Worm (Caenorhabditis elegans) whole organism, young adult: ENCODE data around the gene lam-1.

ENCODE experiments used
- F10E7.11 ChIP-seq: sonication (generic microtip); optimal IDR thresholded peaks from 2 replicates; lab custom pipeline; 2017; ENCODE audit warnings: mild to moderate bottlenecking, missing genetic modification characterization, moderate library complexity, missing compliant biosample characterization
- Y56A3A.18 ChIP-seq: fragments of 200-800 bp; sonication (Bioruptor generic); IDR thresholded peaks from 2 replicates; pipeline ENCODE4 v1.3.6; 2022; ENCODE audit warnings: missing genetic modification reagents, missing genetic modification characterization, missing compliant biosample characterization
- chd-7 ChIP-seq: sonication (generic microtip); optimal IDR thresholded peaks from 2 replicates; lab custom pipeline; 2016; ENCODE audit warnings: mild to moderate bottlenecking, missing genetic modification characterization, moderate library complexity, missing compliant biosample characterization
- snpc-3.4 ChIP-seq: sonication (generic microtip); optimal IDR thresholded peaks from 2 replicates; lab custom pipeline; 2017; ENCODE audit warnings: missing genetic modification characterization, mild to moderate bottlenecking, missing compliant biosample characterization, antibody characterized with exemption, moderate library complexity, missing genotype, missing genetic modification reagents
- unc-130 ChIP-seq: sonication (generic microtip); optimal IDR thresholded peaks from 2 replicates; lab custom pipeline; 2016; ENCODE audit warnings: missing genetic modification reagents, missing genetic modification characterization, missing compliant biosample characterization

DNA sequence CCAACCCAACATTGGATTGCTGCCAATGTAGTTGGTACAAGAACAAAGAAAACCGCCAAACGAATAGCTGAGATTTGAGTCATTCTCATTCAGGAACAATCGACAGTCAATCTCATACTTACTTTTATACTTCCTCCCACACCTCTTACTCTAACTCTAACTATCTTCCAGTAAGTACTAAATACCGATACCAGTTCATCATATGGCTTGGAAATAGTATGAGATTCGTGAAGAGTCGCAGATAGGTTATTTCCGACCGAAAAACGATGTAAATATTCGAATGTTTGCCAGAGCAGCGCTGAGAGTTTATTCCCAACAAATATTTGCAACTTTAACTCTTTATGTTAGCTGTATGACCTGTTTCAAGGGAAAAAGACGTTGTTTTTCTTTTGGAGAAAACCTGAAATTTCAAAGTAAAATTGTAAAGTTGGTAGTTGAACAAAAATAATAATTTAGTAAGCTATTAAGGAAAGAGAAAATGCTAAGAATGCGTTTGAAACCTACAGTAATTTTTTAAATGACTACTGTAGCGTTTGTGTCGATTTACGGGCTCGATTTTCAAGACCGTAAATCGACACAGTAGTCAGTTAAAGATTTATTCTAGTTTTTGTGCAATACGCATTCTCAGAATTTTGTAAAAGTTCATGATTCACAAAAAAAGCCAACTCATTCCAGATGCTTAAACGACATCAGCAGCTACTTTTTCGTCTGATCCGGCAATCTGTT lies 13.5 kb downstream of the lam-1 start, which contains the start of the genes W03F8.6 and mtrf-1L:
- TF ChIP-seq snpc-3.4 (tag; lab: Kevin White, UChicago) (no peak), chd-7 (no peak), Y56A3A.18 (GFP tag; lab: Robert Waterston, UW) (no peak), F10E7.11 (tag; lab: Kevin White, UChicago) (no peak), unc-130 (GFP tag; lab: Kevin White, UChicago) (no peak)
